Fruit fly (Drosophila melanogaster) Kc167 (cell line): ENCODE data around the gene bc10.

Source experiments
- Myc ChIP-seq: fragments of >200 bp; optimal IDR thresholded peaks from 2 replicates; lab custom pipeline; 2017; ENCODE audit warnings: missing external identifiers
- h ChIP-seq: fragments of >200 bp; optimal IDR thresholded peaks from 3 replicates; lab custom pipeline; 2018; ENCODE audit warnings: missing external identifiers
- psq ChIP-seq: fragments of >200 bp; optimal IDR thresholded peaks from 2 replicates; lab custom pipeline; 2017; ENCODE audit warnings: missing external identifiers

DNA sequence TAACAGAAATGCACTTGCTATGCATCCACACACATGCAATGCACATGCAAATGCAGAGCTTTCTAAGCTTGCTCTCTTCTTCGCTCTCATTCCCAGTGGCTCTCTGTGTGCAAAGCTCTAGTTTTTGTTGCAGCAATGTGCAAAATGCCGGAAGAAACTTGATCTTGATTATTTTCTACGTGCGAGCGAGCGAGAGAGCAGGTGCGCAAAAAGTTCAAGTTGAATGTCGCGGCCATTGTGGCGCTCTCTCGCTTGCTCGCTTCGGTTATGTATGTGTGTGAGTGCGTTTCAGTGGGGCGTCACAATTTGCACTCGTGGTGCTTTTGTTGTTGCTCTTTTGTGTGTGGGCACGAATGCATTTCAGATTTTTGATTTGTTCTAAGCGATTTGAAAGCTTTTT is 45.6 kb downstream of the bc10 start:
- TF ChIP-seq h (no peak), psq (lab: Kevin White, UChicago) (no peak), Myc (lab: Kevin White, UChicago) (no peak)
